Worm (Caenorhabditis elegans) whole organism, young adult: Measurements from ENCODE around the gene F36H12.9.
"Not testable (repeated sequence)": the region's sequence is repeated elsewhere in the genome, so short reads cannot be mapped to it uniquely, and the experiment has no call there.

Experiments
- B0019.2 ChIP-seq: fragments of 200-800 bp; sonication (Bioruptor generic); conservative IDR thresholded peaks from 2 replicates; pipeline ENCODE4 v1.3.6; 2022; ENCODE audit warnings: missing genetic modification reagents, missing genetic modification characterization, missing compliant biosample characterization
- D2030.7 ChIP-seq: fragments of 200-800 bp; sonication (Bioruptor generic); IDR thresholded peaks from 2 replicates; pipeline ENCODE4 v1.3.6; 2022; ENCODE audit warnings: missing genetic modification reagents, missing genetic modification characterization, missing compliant biosample characterization
- F33H1.4 ChIP-seq: fragments of 200-800 bp; sonication (Bioruptor generic); IDR thresholded peaks from 2 replicates; pipeline ENCODE4 v1.3.6; 2022; ENCODE audit warnings: missing genetic modification reagents, missing genetic modification characterization, missing compliant biosample characterization
- F37B4.10 ChIP-seq: fragments of 200-800 bp; sonication (Bioruptor generic); IDR thresholded peaks from 2 replicates; pipeline ENCODE4 v1.3.6; 2022; ENCODE audit warnings: missing genetic modification characterization, missing compliant biosample characterization
- F49E8.2 ChIP-seq: sonication (generic microtip); optimal IDR thresholded peaks from 3 replicates; lab custom pipeline; 2017; ENCODE audit warnings: missing genetic modification characterization, mild to moderate bottlenecking, missing compliant biosample characterization, antibody characterized with exemption, moderate library complexity; ENCODE audit not compliant: insufficient read depth
- Y53F4B.3 ChIP-seq: fragments of 200-800 bp; sonication (Bioruptor generic); IDR thresholded peaks from 2 replicates; pipeline ENCODE4 v1.3.6; 2022; ENCODE audit warnings: missing genetic modification reagents, missing genetic modification characterization, missing compliant biosample characterization
- Y67H2A.10 ChIP-seq: fragments of 200-800 bp; sonication (Bioruptor generic); conservative IDR thresholded peaks from 2 replicates; pipeline ENCODE4 v1.3.6; 2022; ENCODE audit warnings: missing genetic modification reagents, missing genetic modification characterization, missing compliant biosample characterization
- ZK185.1 ChIP-seq: sonication (generic microtip); optimal IDR thresholded peaks from 2 replicates; lab custom pipeline; 2016; ENCODE audit warnings: mild to moderate bottlenecking, missing genetic modification characterization, missing compliant biosample characterization; ENCODE audit not compliant: poor library complexity, severe bottlenecking
- ama-1 ChIP-seq, 3 experiments: fragments of 150-350 bp in 1 of 3; sonication (generic microtip) in 2 of 3; optimal IDR thresholded peaks; 2 replicates each; lab custom pipeline; 2014 to 2018; ENCODE audit warnings: missing biosample characterization in 2 of 3, missing genetic modification characterization in 2 of 3, missing genetic modification reagents in 2 of 3
- aptf-3 ChIP-seq: fragments of 200-800 bp; sonication (Bioruptor generic); IDR thresholded peaks from 2 replicates; pipeline ENCODE4 v1.3.6; 2022; ENCODE audit warnings: missing genetic modification characterization, missing compliant biosample characterization
- attf-6 ChIP-seq: fragments of 200-800 bp; sonication (Bioruptor generic); IDR thresholded peaks from 2 replicates; pipeline ENCODE4 v1.3.6; 2022; ENCODE audit warnings: missing genetic modification reagents, missing genetic modification characterization, missing compliant biosample characterization
- bed-1 ChIP-seq: fragments of 200-800 bp; sonication (Bioruptor generic); IDR thresholded peaks from 2 replicates; pipeline ENCODE4 v1.3.6; 2022; ENCODE audit warnings: missing genetic modification reagents, missing genetic modification characterization, missing compliant biosample characterization
- ccch-3 ChIP-seq: fragments of 200-800 bp; sonication (Bioruptor generic); optimal IDR thresholded peaks from 2 replicates; lab custom pipeline; 2018; ENCODE audit warnings: mild to moderate bottlenecking, missing genetic modification characterization, missing compliant biosample characterization
- ceh-100 ChIP-seq: fragments of 200-800 bp; sonication (Bioruptor generic); IDR thresholded peaks from 2 replicates; pipeline ENCODE4 v1.3.6; 2022; ENCODE audit warnings: missing genetic modification reagents, missing genetic modification characterization, missing compliant biosample characterization
- ceh-27 ChIP-seq: fragments of 200-800 bp; sonication (Bioruptor generic); optimal IDR thresholded peaks from 2 replicates; lab custom pipeline; 2018; ENCODE audit warnings: mild to moderate bottlenecking, missing genetic modification characterization, moderate library complexity, missing compliant biosample characterization
- ceh-91 ChIP-seq: fragments of 200-800 bp; sonication (Bioruptor generic); IDR thresholded peaks from 2 replicates; pipeline ENCODE4 v1.3.6; 2022; ENCODE audit warnings: missing genetic modification reagents, missing genetic modification characterization, missing compliant biosample characterization
- chd-7 ChIP-seq: sonication (generic microtip); optimal IDR thresholded peaks from 2 replicates; lab custom pipeline; 2016; ENCODE audit warnings: mild to moderate bottlenecking, missing genetic modification characterization, moderate library complexity, missing compliant biosample characterization
- dox-1 ChIP-seq: fragments of 200-800 bp; sonication (Bioruptor generic); IDR thresholded peaks from 2 replicates; pipeline ENCODE4 v1.3.6; 2022; ENCODE audit warnings: missing genetic modification reagents, missing genetic modification characterization, missing compliant biosample characterization
- efl-1 ChIP-seq: fragments of 150-350 bp; optimal IDR thresholded peaks from 2 replicates; lab custom pipeline; 2014; ENCODE audit warnings: missing biosample characterization, missing genetic modification reagents, missing genetic modification characterization
- egl-18 ChIP-seq: fragments of 200-800 bp; sonication (Bioruptor generic); IDR thresholded peaks from 2 replicates; pipeline ENCODE4 v1.3.6; 2022; ENCODE audit warnings: missing genetic modification reagents, missing genetic modification characterization, missing compliant biosample characterization
- egrh-3 ChIP-seq: fragments of 200-800 bp; sonication (Bioruptor generic); IDR thresholded peaks from 2 replicates; pipeline ENCODE4 v1.3.6; 2022; ENCODE audit warnings: missing genetic modification reagents, missing genetic modification characterization, missing compliant biosample characterization
- ekl-4 ChIP-seq: fragments of 200-800 bp; sonication (Bioruptor generic); IDR thresholded peaks from 2 replicates; pipeline ENCODE4 v1.3.6; 2022; ENCODE audit warnings: missing genetic modification reagents, missing genetic modification characterization, missing compliant biosample characterization
- hlh-12 ChIP-seq: sonication (generic microtip); optimal IDR thresholded peaks from 2 replicates; lab custom pipeline; 2016; ENCODE audit warnings: missing genetic modification characterization, missing compliant biosample characterization
- hmg-1.2 ChIP-seq: fragments of 200-800 bp; sonication (Bioruptor generic); IDR thresholded peaks from 2 replicates; pipeline ENCODE4 v1.3.6; 2022; ENCODE audit warnings: missing genetic modification reagents, missing genetic modification characterization, missing compliant biosample characterization
- let-526 ChIP-seq: fragments of 200-800 bp; sonication (Bioruptor generic); IDR thresholded peaks from 2 replicates; pipeline ENCODE4 v1.3.6; 2022; ENCODE audit warnings: missing genetic modification reagents, missing genetic modification characterization, missing compliant biosample characterization
- lir-1 ChIP-seq: fragments of 200-800 bp; sonication (Bioruptor generic); conservative IDR thresholded peaks from 2 replicates; pipeline ENCODE4 v1.3.6; 2022; ENCODE audit warnings: missing genetic modification reagents, missing genetic modification characterization, missing compliant biosample characterization
- lsl-1 ChIP-seq: fragments of 200-800 bp; sonication (Bioruptor generic); optimal IDR thresholded peaks from 2 replicates; lab custom pipeline; 2018; ENCODE audit warnings: mild to moderate bottlenecking, missing genetic modification characterization, moderate library complexity, missing compliant biosample characterization
- madf-3 ChIP-seq: fragments of 200-800 bp; sonication (Bioruptor generic); IDR thresholded peaks from 2 replicates; pipeline ENCODE4 v1.3.6; 2022; ENCODE audit warnings: missing genetic modification reagents, missing genetic modification characterization, missing compliant biosample characterization
- mcd-1 ChIP-seq: fragments of 200-800 bp; sonication (Bioruptor generic); IDR thresholded peaks from 2 replicates; pipeline ENCODE4 v1.3.6; 2022; ENCODE audit warnings: missing genetic modification reagents, missing genetic modification characterization, missing compliant biosample characterization
- nfyb-1 ChIP-seq: fragments of 200-800 bp; sonication (Bioruptor generic); IDR thresholded peaks from 2 replicates; pipeline ENCODE4 v1.3.6; 2022; ENCODE audit warnings: missing genetic modification reagents, missing genetic modification characterization, missing compliant biosample characterization
- pbrm-1 ChIP-seq: fragments of 200-800 bp; sonication (Bioruptor generic); IDR thresholded peaks from 2 replicates; pipeline ENCODE4 v1.3.6; 2022; ENCODE audit warnings: missing genetic modification reagents, missing genetic modification characterization, missing compliant biosample characterization
- pha-4 ChIP-seq: fragments of 150-350 bp; sonication (generic microtip); optimal IDR thresholded peaks from 2 replicates; lab custom pipeline; 2014; ENCODE audit warnings: missing biosample characterization, missing genetic modification reagents, missing genetic modification characterization
- sdz-38 ChIP-seq: sonication (generic microtip); optimal IDR thresholded peaks from 2 replicates; lab custom pipeline; 2016; ENCODE audit warnings: missing genotype, missing genetic modification characterization, missing compliant biosample characterization
- snpc-1.1 ChIP-seq: sonication (generic microtip); optimal IDR thresholded peaks from 2 replicates; lab custom pipeline; 2017; ENCODE audit warnings: missing genetic modification characterization, mild to moderate bottlenecking, missing compliant biosample characterization, antibody characterized with exemption, moderate library complexity, missing genotype, missing genetic modification reagents; ENCODE audit not compliant: insufficient read depth
- snpc-1.3 ChIP-seq: sonication (generic microtip); optimal IDR thresholded peaks from 2 replicates; lab custom pipeline; 2017; ENCODE audit warnings: missing genetic modification characterization, mild to moderate bottlenecking, missing compliant biosample characterization, antibody characterized with exemption, moderate library complexity, missing genotype, missing genetic modification reagents; ENCODE audit not compliant: insufficient read depth
- snpc-3.4 ChIP-seq: sonication (generic microtip); optimal IDR thresholded peaks from 2 replicates; lab custom pipeline; 2017; ENCODE audit warnings: missing genetic modification characterization, mild to moderate bottlenecking, missing compliant biosample characterization, antibody characterized with exemption, moderate library complexity, missing genotype, missing genetic modification reagents
- tbp1 ChIP-seq: fragments of 200-800 bp; sonication (Bioruptor generic); optimal IDR thresholded peaks from 2 replicates; lab custom pipeline; 2018; ENCODE audit warnings: mild to moderate bottlenecking, missing genetic modification characterization, missing compliant biosample characterization
- tlf-1 ChIP-seq: fragments of 200-800 bp; sonication (Bioruptor generic); optimal IDR thresholded peaks from 2 replicates; lab custom pipeline; 2018; ENCODE audit warnings: mild to moderate bottlenecking, missing genetic modification characterization, missing compliant biosample characterization
- xnd-1 ChIP-seq: sonication (generic microtip); optimal IDR thresholded peaks from 2 replicates; lab custom pipeline; 2016; ENCODE audit warnings: missing genotype, missing genetic modification reagents, missing genetic modification characterization, missing compliant biosample characterization
- zim-3 ChIP-seq: sonication (generic microtip); optimal IDR thresholded peaks from 2 replicates; lab custom pipeline; 2017; ENCODE audit warnings: mild to moderate bottlenecking, missing genetic modification characterization, moderate library complexity, missing compliant biosample characterization
- ztf-25 ChIP-seq: fragments of 200-800 bp; sonication (Bioruptor generic); IDR thresholded peaks from 2 replicates; pipeline ENCODE4 v1.3.6; 2022; ENCODE audit warnings: missing genetic modification reagents, missing genetic modification characterization, missing compliant biosample characterization

F36H12.9 gene

DNA sequence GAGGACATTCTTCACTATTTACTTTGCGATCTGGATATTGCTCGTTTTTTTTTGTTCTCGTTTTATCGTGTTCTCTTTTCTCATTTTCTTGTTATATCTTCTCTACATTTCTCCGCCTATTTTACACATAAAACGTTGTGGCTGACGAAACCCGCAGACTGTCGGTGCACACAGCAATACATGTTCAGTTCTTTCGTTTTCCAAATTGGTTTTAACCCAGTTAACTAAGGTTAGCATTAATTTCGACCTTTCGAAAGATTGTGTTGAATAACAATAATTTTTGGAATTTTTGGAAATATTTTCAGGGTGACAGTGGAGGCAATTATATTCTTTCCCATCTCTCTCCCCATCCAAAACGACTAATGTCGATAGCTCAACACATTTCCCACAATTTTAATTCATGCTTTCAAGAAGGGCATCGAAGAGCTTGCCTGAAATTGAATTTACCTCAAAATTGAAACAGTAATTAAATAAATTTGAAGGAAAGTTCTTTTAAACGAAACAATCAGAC is 7.9 kb downstream of the F36H12.9 start (continued):
- TF ChIP-seq lsl-1 (GFP tag; lab: Kevin White, UChicago), result peak; percentile 34
- TF ChIP-seq snpc-1.1, result peak; percentile 88
- 0 out of 2 replicates have a peak, but pooled peaks have one; percentile 73 for TF ChIP-seq ztf-25 (GFP tag; lab: Robert Waterston, UW)
- TF ChIP-seq madf-3 (GFP tag; lab: Robert Waterston, UW), result 0 out of 2 replicates have a peak, but pooled peaks have one; percentile 38
- TF ChIP-seq D2030.7 (GFP tag; lab: Robert Waterston, UW), result peak; percentile 95
- peak; percentile 85 for TF ChIP-seq pbrm-1
- peak; percentile 38; the same call in 1 of the 2 replicates for TF ChIP-seq ceh-91 (GFP tag; lab: Robert Waterston, UW)
- TF ChIP-seq snpc-1.3 (tag; lab: Kevin White, UChicago), result peak; percentile 15
- peak; percentile 52; the same call in 1 of the 2 replicates for TF ChIP-seq F33H1.4 (GFP tag; lab: Robert Waterston, UW)
- peak; percentile 7 for TF ChIP-seq xnd-1 (tag; lab: Kevin White, UChicago)
- TF ChIP-seq ama-1 (optimal IDR thresholded peaks at IDR 0.05; lab: Kevin White, UChicago), result peak; percentile 26
- TF ChIP-seq ama-1 (GFP tag; optimal IDR thresholded peaks at IDR 0.05; lab: Kevin White, UChicago), result not testable (repeated sequence)
- peak; percentile 56; the same call in 1 of the 2 replicates for TF ChIP-seq mcd-1 (GFP tag; lab: Robert Waterston, UW)
- TF ChIP-seq B0019.2 (GFP tag; lab: Robert Waterston, UW), result 0 out of 2 replicates have a peak, but pooled peaks have one; percentile 28
- peak; percentile 69 for TF ChIP-seq tbp1 (GFP tag; lab: Kevin White, UChicago)
- peak; percentile 99 for TF ChIP-seq attf-6 (GFP tag; lab: Robert Waterston, UW)

DNA sequence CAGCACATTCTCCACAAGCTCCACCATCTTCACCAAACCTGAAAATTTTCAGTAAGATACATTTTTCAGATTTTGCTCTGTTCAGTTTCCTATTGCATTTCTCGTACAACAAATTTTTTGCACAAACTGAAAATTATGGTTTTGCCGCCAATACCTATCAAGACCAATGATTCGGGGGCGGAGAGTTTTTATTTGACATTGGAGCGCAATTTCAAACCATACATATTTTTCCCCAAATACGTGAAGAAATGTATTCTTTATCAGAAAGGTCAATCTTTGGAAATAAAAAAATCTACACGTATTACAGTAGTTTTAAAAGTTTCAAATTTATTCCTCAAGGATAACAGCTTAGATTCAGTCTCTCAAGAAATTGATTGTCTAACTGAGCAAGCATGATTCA is 9.6 kb downstream of the F36H12.9 start, which contains the start of gene F36H12.5:
TSS of gene F36H12.5 (plus strand) at position 301 of the 400 bp plus-strand sequence.
- TF ChIP-seq snpc-1.1 (no peak), tbp1 (GFP tag; lab: Kevin White, UChicago) (no peak), egl-18 (GFP tag; lab: Robert Waterston, UW) (no peak), dox-1 (GFP tag; lab: Robert Waterston, UW) (no peak), F49E8.2 (tag; lab: Kevin White, UChicago) (no peak), egrh-3 (no peak), lir-1 (GFP tag; lab: Robert Waterston, UW) (no peak), F33H1.4 (GFP tag; lab: Robert Waterston, UW) (no peak), nfyb-1 (GFP tag; lab: Robert Waterston, UW) (no peak), ceh-100 (GFP tag; lab: Robert Waterston, UW) (no peak), tlf-1 (no peak), ceh-27 (GFP tag; lab: Kevin White, UChicago) (no peak), bed-1 (GFP tag; lab: Robert Waterston, UW) (no peak), ccch-3 (GFP tag; lab: Kevin White, UChicago) (no peak), hlh-12 (tag; lab: Kevin White, UChicago) (no peak), snpc-3.4 (no peak), ztf-25 (GFP tag; lab: Robert Waterston, UW) (no peak)

DNA sequence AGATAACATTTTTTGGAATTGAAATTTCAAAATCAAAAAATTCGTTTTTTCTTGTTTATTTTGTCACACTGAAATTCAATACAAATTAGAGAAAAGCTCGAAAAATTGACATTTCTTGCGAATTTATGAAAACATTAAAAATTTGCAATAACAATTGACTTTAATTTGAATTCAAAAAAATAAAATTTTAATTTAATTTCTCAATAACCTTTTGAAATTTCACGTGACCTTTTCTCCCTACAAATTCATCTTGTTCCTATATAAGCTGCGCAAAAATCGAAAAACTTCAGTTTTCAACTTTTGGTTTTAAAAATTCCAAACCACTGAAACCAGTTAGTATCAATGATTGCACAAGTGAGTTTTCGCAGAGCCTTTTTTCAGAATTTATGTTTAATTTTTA is 12.0 kb downstream of the F36H12.9 start, which contains the start of gene F36H12.4:
TSS of gene F36H12.4 (plus strand) at position 301 of the 400 bp plus-strand sequence.
- no peak for TF ChIP-seq Y67H2A.10
- TF ChIP-seq sdz-38 (tag; lab: Kevin White, UChicago), result no peak

DNA sequence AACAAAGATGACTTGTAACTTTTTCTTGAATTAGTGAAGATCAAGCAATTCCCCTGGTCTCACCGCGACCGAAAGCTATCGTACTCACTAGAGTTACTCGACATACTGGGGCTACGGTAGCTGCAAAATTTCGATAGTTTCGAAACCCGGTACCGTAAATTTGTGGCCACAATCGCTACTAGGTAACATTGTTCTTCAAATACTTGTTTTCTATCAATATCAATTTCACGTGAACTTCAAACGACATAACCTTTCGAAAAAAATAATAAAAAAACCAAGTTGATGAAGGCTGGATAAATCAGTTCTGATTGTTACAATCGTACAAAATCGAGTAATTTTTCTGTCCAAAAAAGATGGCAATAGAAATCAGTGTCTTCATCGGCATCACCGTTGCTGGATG is 15.7 kb downstream of the F36H12.9 start, which contains the start of gene F36H12.3:
TSS of gene F36H12.3 (plus strand) at position 301 of the 400 bp plus-strand sequence.
- TF ChIP-seq F49E8.2 (tag; lab: Kevin White, UChicago), result no peak
- no peak for TF ChIP-seq snpc-1.3 (tag; lab: Kevin White, UChicago)
- TF ChIP-seq pha-4 (tag; lab: Kevin White, UChicago), result no peak
- no peak for TF ChIP-seq ekl-4 (GFP tag; lab: Robert Waterston, UW)
- no peak for TF ChIP-seq F37B4.10 (GFP tag; lab: Robert Waterston, UW)
- no peak for TF ChIP-seq aptf-3 (GFP tag; lab: Robert Waterston, UW)
- TF ChIP-seq mcd-1 (GFP tag; lab: Robert Waterston, UW), result no peak
- no peak for TF ChIP-seq sdz-38 (tag; lab: Kevin White, UChicago)
- TF ChIP-seq ZK185.1 (tag; lab: Kevin White, UChicago), result no peak
- no peak for TF ChIP-seq ceh-91 (GFP tag; lab: Robert Waterston, UW)
- no peak for TF ChIP-seq chd-7 (tag; lab: Kevin White, UChicago)
- no peak for TF ChIP-seq Y53F4B.3 (GFP tag; lab: Robert Waterston, UW)
- TF ChIP-seq efl-1, result no peak
- TF ChIP-seq zim-3 (tag; lab: Kevin White, UChicago), result no peak
- no peak for TF ChIP-seq hmg-1.2 (GFP tag; lab: Robert Waterston, UW)
- TF ChIP-seq let-526, result no peak
